Fruit fly (Drosophila melanogaster) whole organism, embryonic: ENCODE results near the gene CG10064.
A peak's percentile ranks its signal among the peaks of the same experiment; 100 is the strongest.

Experiments
- B-H1 ChIP-seq: fragments of 200-800 bp; sonication (Bioruptor generic); IDR thresholded peaks from 3 replicates; pipeline ENCODE4 v1.3.6; 2022; ENCODE audit warnings: missing biosample characterization, missing genetic modification characterization
- BtbVII ChIP-seq: fragments of 200-800 bp; sonication (Bioruptor generic); optimal IDR thresholded peaks from 3 replicates; lab custom pipeline; 2017; ENCODE audit warnings: missing biosample characterization, mild to moderate bottlenecking, missing genetic modification characterization
- CG1024 ChIP-seq: fragments of 200-800 bp; sonication (Bioruptor generic); IDR thresholded peaks from 2 replicates; pipeline ENCODE4 v1.3.6; 2022; ENCODE audit warnings: missing biosample characterization, missing genetic modification characterization
- CG10431 ChIP-seq: fragments of 200-800 bp; sonication (Bioruptor generic); optimal IDR thresholded peaks from 3 replicates; lab custom pipeline; 2018; ENCODE audit warnings: missing biosample characterization, mild to moderate bottlenecking, missing genetic modification characterization
- CG10959 ChIP-seq: fragments of 200-800 bp; sonication (Bioruptor generic); IDR thresholded peaks from 2 replicates; pipeline ENCODE4 v1.3.6; 2022; ENCODE audit warnings: missing biosample characterization, missing genetic modification characterization
- CG11504 ChIP-seq: fragments of 200-800 bp; sonication (Bioruptor generic); optimal IDR thresholded peaks from 3 replicates; lab custom pipeline; 2019; ENCODE audit warnings: missing biosample characterization, mild to moderate bottlenecking, missing genetic modification characterization, moderate library complexity
- CG11695 ChIP-seq: fragments of 200-800 bp; sonication (Bioruptor generic); IDR thresholded peaks from 3 replicates; pipeline ENCODE4 v1.3.6; 2022; ENCODE audit warnings: missing biosample characterization, missing genetic modification characterization
- CG12071 ChIP-seq: fragments of 200-800 bp; sonication (Bioruptor generic); optimal IDR thresholded peaks from 3 replicates; lab custom pipeline; 2018; ENCODE audit warnings: missing biosample characterization, mild to moderate bottlenecking, missing genetic modification characterization
- CG12769 ChIP-seq: fragments of 200-800 bp; sonication (Bioruptor generic); optimal IDR thresholded peaks from 2 replicates; lab custom pipeline; 2019; ENCODE audit warnings: missing biosample characterization, mild to moderate bottlenecking, missing genetic modification characterization, moderate library complexity
- CG13287 ChIP-seq: fragments of 200-800 bp; sonication (Bioruptor generic); IDR thresholded peaks from 2 replicates; pipeline ENCODE4 v1.3.6; 2022; ENCODE audit warnings: missing biosample characterization, missing genetic modification characterization; ENCODE audit not compliant: partially characterized antibody
- CG14860 ChIP-seq: fragments of 200-800 bp; sonication (Bioruptor generic); IDR thresholded peaks from 3 replicates; pipeline ENCODE4 v1.3.6; 2022; ENCODE audit warnings: missing biosample characterization, missing genetic modification characterization; ENCODE audit not compliant: partially characterized antibody
- CG15011 ChIP-seq: fragments of 200-800 bp; sonication (Bioruptor generic); optimal IDR thresholded peaks from 3 replicates; lab custom pipeline; 2018; ENCODE audit warnings: missing biosample characterization, mild to moderate bottlenecking, missing genetic modification characterization
- CG15514 ChIP-seq: fragments of 200-800 bp; sonication (Bioruptor generic); optimal IDR thresholded peaks from 3 replicates; lab custom pipeline; 2017; ENCODE audit warnings: missing biosample characterization, missing genetic modification characterization, mild to moderate bottlenecking, moderate library complexity, missing genetic modification reagents
- CG15696 ChIP-seq: fragments of 200-800 bp; sonication (Bioruptor generic); optimal IDR thresholded peaks from 2 replicates; lab custom pipeline; 2019; ENCODE audit warnings: missing biosample characterization, mild to moderate bottlenecking, missing genetic modification characterization, moderate library complexity
- CG16813 ChIP-seq: fragments of 200-800 bp; sonication (Bioruptor generic); IDR thresholded peaks from 3 replicates; pipeline ENCODE4 v1.3.6; 2022; ENCODE audit warnings: missing biosample characterization, missing genetic modification characterization; ENCODE audit not compliant: partially characterized antibody
- CG17361 ChIP-seq: fragments of 200-800 bp; sonication (Bioruptor generic); IDR thresholded peaks from 3 replicates; pipeline ENCODE4 v1.3.6; 2022; ENCODE audit warnings: missing biosample characterization, missing genetic modification characterization
- CG3065 ChIP-seq: fragments of 200-800 bp; sonication (Bioruptor generic); optimal IDR thresholded peaks from 2 replicates; lab custom pipeline; 2016; ENCODE audit warnings: missing biosample characterization, missing genetic modification characterization
- CG31365 ChIP-seq: fragments of 200-800 bp; sonication (Bioruptor generic); optimal IDR thresholded peaks from 2 replicates; lab custom pipeline; 2018; ENCODE audit warnings: missing biosample characterization, mild to moderate bottlenecking, missing genetic modification characterization
- CG32772 ChIP-seq: fragments of 200-800 bp; sonication (Bioruptor generic); IDR thresholded peaks from 2 replicates; pipeline ENCODE4 v1.3.6; 2022; ENCODE audit warnings: missing biosample characterization, missing genetic modification characterization
- CG34376 ChIP-seq: fragments of 200-800 bp; sonication (Bioruptor generic); optimal IDR thresholded peaks from 2 replicates; lab custom pipeline; 2018; ENCODE audit warnings: missing biosample characterization, mild to moderate bottlenecking, missing genetic modification characterization
- CG6683 ChIP-seq: fragments of 200-800 bp; sonication (Bioruptor generic); optimal IDR thresholded peaks from 2 replicates; lab custom pipeline; 2017; ENCODE audit warnings: missing biosample characterization, mild to moderate bottlenecking, missing genetic modification characterization, missing genetic modification reagents
- CG7963 ChIP-seq: fragments of 200-800 bp; sonication (Bioruptor generic); IDR thresholded peaks from 3 replicates; pipeline ENCODE4 v1.3.6; 2022; ENCODE audit warnings: missing biosample characterization, missing genetic modification characterization; ENCODE audit not compliant: partially characterized antibody
- CG8924 ChIP-seq: fragments of 200-800 bp; optimal IDR thresholded peaks from 3 replicates; lab custom pipeline; 2019; ENCODE audit warnings: missing biosample characterization, mild to moderate bottlenecking, missing genetic modification characterization, moderate library complexity
- CG9797 ChIP-seq: fragments of 200-800 bp; sonication (Bioruptor generic); optimal IDR thresholded peaks from 3 replicates; lab custom pipeline; 2018; ENCODE audit warnings: missing biosample characterization, mild to moderate bottlenecking, missing genetic modification characterization
- Dbx ChIP-seq: fragments of 200-800 bp; sonication (Bioruptor generic); IDR thresholded peaks from 3 replicates; pipeline ENCODE4 v1.3.6; 2022; ENCODE audit warnings: missing biosample characterization, missing genetic modification characterization
- Jarid2 ChIP-seq: fragments of 200-800 bp; sonication (Bioruptor generic); optimal IDR thresholded peaks from 3 replicates; lab custom pipeline; 2017; ENCODE audit warnings: mild to moderate bottlenecking, missing biosample characterization, missing genetic modification reagents, missing genetic modification characterization
- Lim3 ChIP-seq: fragments of 200-800 bp; sonication (Bioruptor generic); IDR thresholded peaks from 2 replicates; pipeline ENCODE4 v1.3.6; 2022; ENCODE audit warnings: missing biosample characterization, missing genetic modification characterization
- Mrtf ChIP-seq: fragments of 200-800 bp; sonication (Bioruptor generic); IDR thresholded peaks from 3 replicates; pipeline ENCODE4 v1.3.6; 2022; ENCODE audit warnings: missing biosample characterization, missing genetic modification characterization
- Nf-YC ChIP-seq: fragments of 200-800 bp; optimal IDR thresholded peaks from 3 replicates; lab custom pipeline; 2019; ENCODE audit warnings: missing biosample characterization, mild to moderate bottlenecking, missing genetic modification characterization, moderate library complexity
- Rx ChIP-seq: fragments of 200-800 bp; sonication (Bioruptor generic); IDR thresholded peaks from 2 replicates; pipeline ENCODE4 v1.3.6; 2022; ENCODE audit warnings: missing biosample characterization, missing genetic modification characterization
- Sox100B ChIP-seq: fragments of 200-800 bp; sonication (Bioruptor generic); optimal IDR thresholded peaks from 3 replicates; lab custom pipeline; 2018; ENCODE audit warnings: missing biosample characterization, mild to moderate bottlenecking, missing genetic modification characterization
- Sry-β ChIP-seq: fragments of 200-800 bp; sonication (Bioruptor generic); optimal IDR thresholded peaks from 2 replicates; lab custom pipeline; 2018; ENCODE audit warnings: missing biosample characterization, mild to moderate bottlenecking, missing genetic modification characterization, moderate library complexity
- btn ChIP-seq: fragments of 200-800 bp; sonication (Bioruptor generic); optimal IDR thresholded peaks from 2 replicates; lab custom pipeline; 2016; ENCODE audit warnings: missing biosample characterization, missing genetic modification characterization
- dan ChIP-seq: fragments of 200-800 bp; sonication (Bioruptor generic); IDR thresholded peaks from 2 replicates; pipeline ENCODE4 v1.3.6; 2022; ENCODE audit warnings: missing biosample characterization, missing genetic modification characterization
- dati ChIP-seq: fragments of 200-800 bp; sonication (Bioruptor generic); IDR thresholded peaks from 2 replicates; pipeline ENCODE4 v1.3.6; 2022; ENCODE audit warnings: missing biosample characterization, missing genetic modification characterization
- dm ChIP-seq: fragments of 200-800 bp; sonication (Bioruptor generic); optimal IDR thresholded peaks from 3 replicates; lab custom pipeline; 2016; ENCODE audit warnings: missing biosample characterization, missing genetic modification characterization
- eve ChIP-seq, 2 experiments: fragments of >200 bp; optimal IDR thresholded peaks; 2 replicates each; lab custom pipeline; 2017; ENCODE audit warnings: missing biosample characterization in 2 of 2, missing genetic modification characterization in 2 of 2
- fu2 ChIP-seq: fragments of 200-800 bp; sonication (Bioruptor generic); optimal IDR thresholded peaks from 2 replicates; lab custom pipeline; 2016; ENCODE audit warnings: missing biosample characterization, missing genetic modification characterization
- gsb-n ChIP-seq: fragments of 200-800 bp; sonication (Bioruptor generic); optimal IDR thresholded peaks from 3 replicates; lab custom pipeline; 2018; ENCODE audit warnings: missing biosample characterization, mild to moderate bottlenecking, missing genetic modification characterization
- jing ChIP-seq: fragments of 200-800 bp; sonication (Bioruptor generic); optimal IDR thresholded peaks from 2 replicates; lab custom pipeline; 2018; ENCODE audit warnings: missing biosample characterization, mild to moderate bottlenecking, missing genetic modification characterization
- kay ChIP-seq: fragments of 200-800 bp; sonication (Bioruptor generic); optimal IDR thresholded peaks from 2 replicates; lab custom pipeline; 2016; ENCODE audit warnings: missing biosample characterization, missing genetic modification characterization
- kni ChIP-seq: fragments of 200-800 bp; sonication (Bioruptor generic); optimal IDR thresholded peaks from 3 replicates; lab custom pipeline; 2017; ENCODE audit warnings: mild to moderate bottlenecking, missing biosample characterization, missing genetic modification reagents, missing genetic modification characterization
- knrl ChIP-seq: fragments of 200-800 bp; sonication (Bioruptor generic); IDR thresholded peaks from 3 replicates; pipeline ENCODE4 v1.3.6; 2022; ENCODE audit warnings: missing biosample characterization, missing genetic modification characterization; ENCODE audit not compliant: partially characterized antibody
- lola ChIP-seq, 3 experiments: fragments of >200 bp in 2 of 3; fragments of 200-800 bp in 1 of 3; sonication (Bioruptor generic) in 1 of 3; optimal IDR thresholded peaks; 2 replicates each; lab custom pipeline; 2017 to 2019; ENCODE audit warnings: missing biosample characterization in 3 of 3, missing genetic modification characterization in 3 of 3, mild to moderate bottlenecking in 1 of 3, moderate library complexity in 1 of 3
- nom ChIP-seq: fragments of 200-800 bp; sonication (Bioruptor generic); optimal IDR thresholded peaks from 2 replicates; lab custom pipeline; 2017; ENCODE audit warnings: missing biosample characterization, missing genetic modification characterization, mild to moderate bottlenecking, moderate library complexity, missing genetic modification reagents
- onecut ChIP-seq: fragments of 200-800 bp; sonication (Bioruptor generic); IDR thresholded peaks from 2 replicates; pipeline ENCODE4 v1.3.6; 2022; ENCODE audit warnings: missing biosample characterization, missing genetic modification characterization
- pb ChIP-seq: fragments of 200-800 bp; sonication (Bioruptor generic); optimal IDR thresholded peaks from 3 replicates; lab custom pipeline; 2016; ENCODE audit warnings: missing biosample characterization, missing genetic modification characterization
- pho ChIP-seq: fragments of 200-800 bp; sonication (Bioruptor generic); optimal IDR thresholded peaks from 2 replicates; lab custom pipeline; 2016; ENCODE audit warnings: missing biosample characterization, missing genetic modification characterization
- slou ChIP-seq: fragments of 200-800 bp; sonication (Bioruptor generic); optimal IDR thresholded peaks from 3 replicates; lab custom pipeline; 2016; ENCODE audit warnings: missing biosample characterization, missing genetic modification characterization
- tin ChIP-seq: fragments of 200-800 bp; sonication (Bioruptor generic); optimal IDR thresholded peaks from 3 replicates; lab custom pipeline; 2016; ENCODE audit warnings: missing biosample characterization, missing genetic modification characterization
- z ChIP-seq: fragments of 200-800 bp; sonication (Bioruptor generic); IDR thresholded peaks from 3 replicates; pipeline ENCODE4 v1.3.6; 2022; ENCODE audit warnings: missing biosample characterization, missing genetic modification characterization

Gene CG10064

dm6 chr3L:6981823-6982222, 14.1 kb upstream of the CG10064 start (continued):
- no peak for TF ChIP-seq CG16813 (GFP tag; lab: Robert Waterston, UW)
- no peak for TF ChIP-seq Dbx
- TF ChIP-seq Sox100B (GFP tag; lab: Kevin White, UChicago) = peak; percentile 21
- TF ChIP-seq dm (GFP tag; lab: Kevin White, UChicago) = no peak
- peak; percentile 38; the same call in 1 of the 2 replicates for TF ChIP-seq onecut (GFP tag; lab: Robert Waterston, UW)
- peak in 1 of 2 experiments; percentile 60 for TF ChIP-seq eve (GFP tag; optimal IDR thresholded peaks at IDR 0.05; lab: Kevin White, UChicago)
- TF ChIP-seq CG9797 (GFP tag; lab: Kevin White, UChicago) = no peak
- TF ChIP-seq CG11504 = peak; percentile 49
- peak; percentile 85 for TF ChIP-seq CG15696 (tag; lab: Kevin White, UChicago)
- peak; percentile 68 for TF ChIP-seq CG10959
- no peak for TF ChIP-seq CG12769 (tag; lab: Kevin White, UChicago)
- TF ChIP-seq CG15514 = no peak
- no peak for TF ChIP-seq B-H1 (GFP tag; lab: Robert Waterston, UW)
- TF ChIP-seq slou (GFP tag; lab: Kevin White, UChicago) = no peak
- no peak for TF ChIP-seq CG14860
- TF ChIP-seq CG34376 (GFP tag; lab: Kevin White, UChicago) = no peak
- no peak for TF ChIP-seq CG13287 (GFP tag; lab: Robert Waterston, UW)
- no peak for TF ChIP-seq CG31365 (tag; lab: Kevin White, UChicago)
- TF ChIP-seq Rx = no peak
- TF ChIP-seq pho (GFP tag; lab: Kevin White, UChicago) = no peak
- TF ChIP-seq CG17361 (GFP tag; lab: Robert Waterston, UW) = peak; percentile 74
- peak in 1 of 3 experiments; percentile 83 for TF ChIP-seq lola (GFP tag; optimal IDR thresholded peaks at IDR 0.05; lab: Kevin White, UChicago)
- TF ChIP-seq z (GFP tag; lab: Robert Waterston, UW) = no peak
- TF ChIP-seq CG32772 = no peak
- TF ChIP-seq gsb-n (tag; lab: Kevin White, UChicago) = peak; percentile 32
- no peak for TF ChIP-seq kay
- TF ChIP-seq Lim3 = no peak
- TF ChIP-seq CG6683 (GFP tag; lab: Kevin White, UChicago) = no peak
- TF ChIP-seq knrl (GFP tag; lab: Robert Waterston, UW) = no peak
- TF ChIP-seq CG11695 (GFP tag; lab: Robert Waterston, UW) = 0 out of 3 replicates have a peak, but pooled peaks have one; percentile 36
- peak; percentile 40 for TF ChIP-seq dan (GFP tag; lab: Robert Waterston, UW)
- peak; percentile 68 for TF ChIP-seq CG8924 (tag; lab: Kevin White, UChicago)
- no peak for TF ChIP-seq jing (GFP tag; lab: Kevin White, UChicago)
- TF ChIP-seq dati = no peak
- no peak for TF ChIP-seq CG10431 (GFP tag; lab: Kevin White, UChicago)
- no peak for TF ChIP-seq Sry-β
- TF ChIP-seq nom = no peak
- TF ChIP-seq tin (GFP tag; lab: Kevin White, UChicago) = peak; percentile 17
- TF ChIP-seq CG1024 (GFP tag; lab: Robert Waterston, UW) = 0 out of 2 replicates have a peak, but pooled peaks have one; percentile 24
- no peak for TF ChIP-seq BtbVII (GFP tag; lab: Kevin White, UChicago)
- no peak for TF ChIP-seq CG3065
- no peak for TF ChIP-seq kni (GFP tag; lab: Kevin White, UChicago)
- no peak for TF ChIP-seq Nf-YC
- TF ChIP-seq fu2 (GFP tag; lab: Kevin White, UChicago) = no peak
- TF ChIP-seq Mrtf = no peak
- peak; percentile 7 for TF ChIP-seq CG15011 (GFP tag; lab: Kevin White, UChicago)
- peak; percentile 18 for TF ChIP-seq btn (GFP tag; lab: Kevin White, UChicago)
- no peak for TF ChIP-seq Jarid2 (GFP tag; lab: Kevin White, UChicago)
- no peak for TF ChIP-seq pb (GFP tag; lab: Kevin White, UChicago)
- TF ChIP-seq CG12071 (GFP tag; lab: Kevin White, UChicago) = no peak
- no peak for TF ChIP-seq CG7963 (GFP tag; lab: Robert Waterston, UW)
